Worm (Caenorhabditis elegans): ENCODE data around the gene srx-68.

ce11 chrV:3949723-3950122, 37.2 kb downstream of the srx-68 start, which contains the start of gene dach-1:
- TF ChIP-seq unc-62 (GFP tag; optimal IDR thresholded peaks at IDR 0.05) = no peak
- TF ChIP-seq nhr-28 (tag; optimal IDR thresholded peaks at IDR 0.05) = no peak
- TF ChIP-seq lin-13 (tag; optimal IDR thresholded peaks at IDR 0.05) = no peak
